Worm (Caenorhabditis elegans): ENCODE data around the gene F35A5.5.

The F35A5.5 gene

DNA sequence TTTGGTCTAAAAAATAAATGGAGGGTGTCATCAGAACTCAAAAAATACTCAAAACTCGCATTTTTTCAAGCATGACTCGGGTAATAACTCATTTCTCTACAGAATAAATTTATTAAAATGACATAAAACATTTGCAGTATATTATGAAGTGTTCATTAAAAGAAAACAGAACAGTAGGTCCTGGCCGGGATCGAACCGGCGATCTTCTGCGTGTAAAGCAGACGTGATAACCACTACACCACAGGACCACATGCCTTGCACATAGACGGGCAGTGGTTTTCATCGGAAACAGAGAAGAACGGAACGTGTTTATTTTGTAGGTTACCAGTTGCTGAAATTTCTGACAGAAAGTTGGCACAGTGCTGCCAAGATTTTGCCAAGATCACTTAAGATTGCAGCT is 2.2 kb downstream of the F35A5.5 start:
- no peak for TF ChIP-seq skn-1 (tag; optimal IDR thresholded peaks at IDR 0.05)
- no peak for TF ChIP-seq F13H6.1 (tag; optimal IDR thresholded peaks at IDR 0.05)
- peak; percentile 37 for TF ChIP-seq sma-3 (GFP tag; optimal IDR thresholded peaks at IDR 0.05)
- TF ChIP-seq fos-1 (tag; optimal IDR thresholded peaks at IDR 0.05) = peak; percentile 14
- no peak for TF ChIP-seq nhr-10 (tag; optimal IDR thresholded peaks at IDR 0.05)
- no peak for TF ChIP-seq lin-11 (tag; optimal IDR thresholded peaks at IDR 0.05)

DNA sequence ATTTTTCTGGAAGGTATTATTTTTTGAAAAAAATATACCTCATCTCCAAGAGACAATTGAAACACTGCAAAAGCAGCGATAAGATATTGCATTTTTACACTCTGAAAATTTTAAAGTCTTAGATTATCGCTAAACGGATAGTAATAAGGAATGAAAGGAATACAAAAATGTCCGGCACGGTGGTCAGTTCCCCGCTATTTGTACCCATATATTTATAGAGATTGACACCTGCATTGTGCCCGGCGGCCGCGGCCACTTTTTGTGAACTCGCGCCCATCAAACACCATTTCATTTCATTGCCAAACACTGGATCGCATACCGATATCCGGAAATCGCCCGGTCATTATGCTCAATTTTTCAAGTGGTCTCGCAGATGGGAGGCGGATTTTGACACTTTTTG is 2.8 kb downstream of the F35A5.5 start, which contains the start of gene idpp-5:
Gene idpp-5, minus strand, starts transcription at position 101 of the 400 bp plus-strand sequence.
- no peak for TF ChIP-seq nhr-11 (tag; optimal IDR thresholded peaks at IDR 0.05)
- TF ChIP-seq egl-27 (tag; optimal IDR thresholded peaks at IDR 0.05) = no peak
- no peak for TF ChIP-seq snpc-4 (tag; optimal IDR thresholded peaks at IDR 0.05)
- TF ChIP-seq crh-2 (tag; optimal IDR thresholded peaks at IDR 0.05) = no peak
- TF ChIP-seq F13H6.1 (tag; optimal IDR thresholded peaks at IDR 0.05) = no peak
- no peak for TF ChIP-seq peb-1 (tag; optimal IDR thresholded peaks at IDR 0.05)
- TF ChIP-seq nhr-237 (tag; optimal IDR thresholded peaks at IDR 0.05) = no peak
- TF ChIP-seq lin-11 (tag; optimal IDR thresholded peaks at IDR 0.05) = no peak
- TF ChIP-seq lin-39 (tag; optimal IDR thresholded peaks at IDR 0.05) = no peak

DNA sequence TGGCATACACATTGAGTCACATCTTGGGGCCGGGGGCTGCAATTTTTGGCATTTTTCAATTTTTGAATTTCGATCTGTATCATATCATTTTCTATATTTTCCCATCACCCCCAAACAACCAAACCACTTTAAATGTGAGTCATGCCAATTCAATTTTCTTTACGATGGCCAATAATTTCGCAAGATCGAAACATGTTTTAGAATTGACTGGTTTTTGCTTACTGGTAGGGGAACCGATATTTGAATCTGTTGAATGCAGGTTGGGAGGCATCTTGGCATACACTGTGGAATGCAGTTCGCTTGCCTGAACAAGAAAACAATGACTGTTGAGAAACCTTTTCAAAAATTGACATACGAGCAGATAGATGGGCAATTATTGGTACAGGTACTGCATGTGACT is 4.4 kb downstream of the F35A5.5 start:
- TF ChIP-seq blmp-1 (tag; optimal IDR thresholded peaks at IDR 0.05; ENCODE audit: insufficient read depth) (no peak), nhr-11 (tag; optimal IDR thresholded peaks at IDR 0.05) (no peak), lin-39 (tag; optimal IDR thresholded peaks at IDR 0.05) (no peak), Y55F3AM.14 (GFP tag; optimal IDR thresholded peaks at IDR 0.05) (no peak)

DNA sequence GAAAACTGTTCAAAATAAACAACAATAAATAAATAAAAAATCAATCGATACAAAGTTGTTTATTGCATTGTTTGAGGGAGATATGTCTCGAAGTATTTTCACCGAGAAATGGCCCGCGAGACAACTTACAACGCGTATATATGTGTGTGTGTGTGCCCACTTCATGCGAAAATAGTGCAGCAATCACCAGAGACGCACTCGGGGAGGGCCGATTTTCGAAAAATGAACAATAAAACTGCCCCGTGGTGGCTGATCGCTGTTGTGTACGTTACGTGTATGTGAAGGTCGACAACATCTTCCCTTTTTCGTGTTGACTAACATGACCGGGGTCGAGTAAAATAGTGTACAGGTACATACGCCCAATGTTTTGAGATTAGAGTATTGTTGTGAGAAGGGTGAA is 7.1 kb downstream of the F35A5.5 start:
- TF ChIP-seq lin-11 (tag; optimal IDR thresholded peaks at IDR 0.05) = no peak
- TF ChIP-seq snpc-4 (tag; optimal IDR thresholded peaks at IDR 0.05) = no peak
- peak; percentile 5 for TF ChIP-seq gmeb-1 (tag; optimal IDR thresholded peaks at IDR 0.05)
- no peak for TF ChIP-seq unc-62 (GFP tag; optimal IDR thresholded peaks at IDR 0.05)
- TF ChIP-seq ztf-4 (tag; optimal IDR thresholded peaks at IDR 0.05) = peak; percentile 84
- peak; percentile 52 for TF ChIP-seq ceh-16 (tag; optimal IDR thresholded peaks at IDR 0.05)
- no peak for TF ChIP-seq nhr-23 (tag; optimal IDR thresholded peaks at IDR 0.05)
- TF ChIP-seq skn-1 (tag; optimal IDR thresholded peaks at IDR 0.05) = no peak
- no peak for TF ChIP-seq nhr-12 (tag; optimal IDR thresholded peaks at IDR 0.05)
- TF ChIP-seq ztf-1 (GFP tag; conservative IDR thresholded peaks at IDR 0.05) = no peak
- TF ChIP-seq unc-39 (tag; optimal IDR thresholded peaks at IDR 0.05) = no peak
- no peak for TF ChIP-seq lin-39 (tag; optimal IDR thresholded peaks at IDR 0.05)
- TF ChIP-seq nhr-11 (tag; optimal IDR thresholded peaks at IDR 0.05) = no peak
- no peak for TF ChIP-seq dmd-4 (tag; optimal IDR thresholded peaks at IDR 0.05)
- peak; percentile 84 for TF ChIP-seq sma-3 (GFP tag; optimal IDR thresholded peaks at IDR 0.05)
- peak; percentile 67 for TF ChIP-seq nhr-21 (tag; optimal IDR thresholded peaks at IDR 0.05)
- TF ChIP-seq F13H6.1 (tag; optimal IDR thresholded peaks at IDR 0.05) = peak; percentile 68
- TF ChIP-seq nhr-77 (tag; optimal IDR thresholded peaks at IDR 0.05) = no peak
- no peak for TF ChIP-seq unc-55 (GFP tag; optimal IDR thresholded peaks at IDR 0.05)
- TF ChIP-seq ceh-82 (tag; optimal IDR thresholded peaks at IDR 0.05) = no peak
- peak; percentile 32 for TF ChIP-seq fos-1 (tag; optimal IDR thresholded peaks at IDR 0.05)
- TF ChIP-seq ZK546.5 (tag; optimal IDR thresholded peaks at IDR 0.05) = no peak
- TF ChIP-seq sma-9 (GFP tag; optimal IDR thresholded peaks at IDR 0.05) = peak; percentile 78
- TF ChIP-seq sma-9 (tag; optimal IDR thresholded peaks at IDR 0.05) = no peak
- no peak for TF ChIP-seq lin-13 (GFP tag; optimal IDR thresholded peaks at IDR 0.05)
- no peak for TF ChIP-seq Y55F3AM.14 (GFP tag; optimal IDR thresholded peaks at IDR 0.05)
- no peak for TF ChIP-seq R02D3.7 (tag; optimal IDR thresholded peaks at IDR 0.05)
- no peak for TF ChIP-seq mab-5 (tag; optimal IDR thresholded peaks at IDR 0.05)
- no peak for TF ChIP-seq nhr-10 (tag; optimal IDR thresholded peaks at IDR 0.05)
- TF ChIP-seq ama-1 (optimal IDR thresholded peaks at IDR 0.05) = peak; percentile 92
- peak; percentile 90 for TF ChIP-seq nhr-129 (tag; optimal IDR thresholded peaks at IDR 0.05)
- no peak for TF ChIP-seq mbf-1 (tag; optimal IDR thresholded peaks at IDR 0.05)
- TF ChIP-seq C34F6.9 (tag; optimal IDR thresholded peaks at IDR 0.05) = peak; percentile 29
- no peak for TF ChIP-seq elt-3 (tag; optimal IDR thresholded peaks at IDR 0.05)
- no peak for TF ChIP-seq zag-1 (tag; optimal IDR thresholded peaks at IDR 0.05)
- TF ChIP-seq sem-4 (tag; optimal IDR thresholded peaks at IDR 0.05) = peak; percentile 43
- TF ChIP-seq elt-1 (tag; optimal IDR thresholded peaks at IDR 0.05) = no peak
- TF ChIP-seq mdl-1 (tag; optimal IDR thresholded peaks at IDR 0.05) = peak in 1 of 2 experiments; percentile 13
- TF ChIP-seq crh-2 (tag; optimal IDR thresholded peaks at IDR 0.05) = peak; percentile 74
- no peak for TF ChIP-seq ztf-11 (tag; optimal IDR thresholded peaks at IDR 0.05)
- peak; percentile 61 for TF ChIP-seq nhr-6 (tag; optimal IDR thresholded peaks at IDR 0.05)
- TF ChIP-seq nhr-237 (tag; optimal IDR thresholded peaks at IDR 0.05) = no peak
- TF ChIP-seq egl-27 (tag; optimal IDR thresholded peaks at IDR 0.05) = no peak
- TF ChIP-seq nhr-25 (tag; optimal IDR thresholded peaks at IDR 0.05) = peak; percentile 93
- TF ChIP-seq peb-1 (tag; optimal IDR thresholded peaks at IDR 0.05) = no peak
- peak in 1 of 2 experiments; percentile 68 for TF ChIP-seq lsy-2 (tag; optimal IDR thresholded peaks at IDR 0.05)
